Fruit fly (Drosophila melanogaster) whole organism: ENCODE results near the gene msps.

ENCODE experiments used
- EcR ChIP-seq, 2 experiments: fragments of >200 bp; optimal IDR thresholded peaks; 2 replicates each; lab custom pipeline; 2017; ENCODE audit warnings: missing biosample characterization in 2 of 2, missing genetic modification characterization in 2 of 2, missing genetic modification reagents in 2 of 2
- psq ChIP-seq: fragments of >200 bp; optimal IDR thresholded peaks from 2 replicates; lab custom pipeline; 2017
- usp ChIP-seq: fragments of >200 bp; optimal IDR thresholded peaks from 2 replicates; lab custom pipeline; 2017; ENCODE audit warnings: missing biosample characterization, missing genetic modification characterization, mixed read lengths

DNA sequence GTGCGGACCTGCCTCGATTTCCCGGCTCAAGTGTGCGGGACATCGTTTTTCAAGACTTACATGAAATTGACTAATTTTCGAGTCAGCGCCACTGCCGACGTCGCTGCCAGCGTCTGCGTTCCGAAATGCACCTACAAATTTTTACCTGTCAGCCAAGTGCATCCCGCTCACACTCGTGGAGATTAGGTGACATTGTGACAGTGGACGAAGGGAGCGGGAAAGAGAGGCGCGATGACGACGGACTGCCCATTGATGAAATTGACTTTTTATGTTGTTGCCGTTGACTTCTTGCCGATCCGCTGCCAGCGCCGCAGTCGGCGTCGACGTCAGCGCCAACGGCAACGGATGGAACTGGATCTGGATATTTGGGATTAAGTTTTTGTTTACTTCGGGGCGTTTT, 16.4 kb upstream of the msps start:
- TF ChIP-seq usp (GFP tag; lab: Kevin White, UChicago): no peak
- TF ChIP-seq EcR (GFP tag; optimal IDR thresholded peaks at IDR 0.05; lab: Kevin White, UChicago): no peak
- TF ChIP-seq psq (lab: Kevin White, UChicago): no peak
